Fruit fly (Drosophila melanogaster) whole organism, embryonic: ENCODE data around the gene CG44261.

ENCODE experiments used
- Atf3 ChIP-seq: fragments of 200-800 bp; sonication (Bioruptor generic); optimal IDR thresholded peaks from 3 replicates; lab custom pipeline; 2016; ENCODE audit warnings: missing biosample characterization, missing genetic modification characterization
- CG10565 ChIP-seq: fragments of 200-800 bp; sonication (Bioruptor generic); optimal IDR thresholded peaks from 3 replicates; lab custom pipeline; 2016; ENCODE audit warnings: missing biosample characterization, mild to moderate bottlenecking, missing genetic modification characterization
- CG12071 ChIP-seq: fragments of 200-800 bp; sonication (Bioruptor generic); optimal IDR thresholded peaks from 3 replicates; lab custom pipeline; 2018; ENCODE audit warnings: missing biosample characterization, mild to moderate bottlenecking, missing genetic modification characterization
- CG14860 ChIP-seq: fragments of 200-800 bp; sonication (Bioruptor generic); IDR thresholded peaks from 3 replicates; pipeline ENCODE4 v1.3.6; 2022; ENCODE audit warnings: missing biosample characterization, missing genetic modification characterization; ENCODE audit not compliant: partially characterized antibody
- CG15601 ChIP-seq: fragments of 200-800 bp; sonication (Bioruptor generic); optimal IDR thresholded peaks from 3 replicates; lab custom pipeline; 2019; ENCODE audit warnings: missing biosample characterization, mild to moderate bottlenecking, missing genetic modification characterization, moderate library complexity
- CG1647 ChIP-seq: fragments of 200-800 bp; sonication (Bioruptor generic); optimal IDR thresholded peaks from 3 replicates; lab custom pipeline; 2016; ENCODE audit warnings: missing biosample characterization, missing genetic modification characterization
- CG17361 ChIP-seq: fragments of 200-800 bp; sonication (Bioruptor generic); IDR thresholded peaks from 3 replicates; pipeline ENCODE4 v1.3.6; 2022; ENCODE audit warnings: missing biosample characterization, missing genetic modification characterization
- CG17385 ChIP-seq: fragments of 200-800 bp; sonication (Bioruptor generic); optimal IDR thresholded peaks from 3 replicates; lab custom pipeline; 2018; ENCODE audit warnings: missing biosample characterization, mild to moderate bottlenecking, missing genetic modification characterization
- CG18476 ChIP-seq: fragments of 200-800 bp; sonication (Bioruptor generic); optimal IDR thresholded peaks from 2 replicates; lab custom pipeline; 2016; ENCODE audit warnings: missing biosample characterization, mild to moderate bottlenecking, missing genetic modification characterization
- CG2202 ChIP-seq: fragments of 200-800 bp; sonication (Bioruptor generic); optimal IDR thresholded peaks from 2 replicates; lab custom pipeline; 2018; ENCODE audit warnings: missing biosample characterization, mild to moderate bottlenecking, missing genetic modification characterization
- CG30020 ChIP-seq: fragments of 200-800 bp; optimal IDR thresholded peaks from 2 replicates; lab custom pipeline; 2019; ENCODE audit warnings: missing biosample characterization, mild to moderate bottlenecking, missing genetic modification characterization, moderate library complexity
- CG3065 ChIP-seq: fragments of 200-800 bp; sonication (Bioruptor generic); optimal IDR thresholded peaks from 2 replicates; lab custom pipeline; 2016; ENCODE audit warnings: missing biosample characterization, missing genetic modification characterization
- CG4360 ChIP-seq: fragments of 200-800 bp; sonication (Bioruptor generic); IDR thresholded peaks from 2 replicates; pipeline ENCODE4 v1.3.6; 2022; ENCODE audit warnings: missing biosample characterization, missing genetic modification characterization
- CG5180 ChIP-seq: fragments of 200-800 bp; sonication (Bioruptor generic); optimal IDR thresholded peaks from 3 replicates; lab custom pipeline; 2017; ENCODE audit warnings: missing biosample characterization, missing genetic modification characterization, mild to moderate bottlenecking, moderate library complexity, missing genetic modification reagents
- CG7745 ChIP-seq: fragments of 200-800 bp; sonication (Bioruptor generic); optimal IDR thresholded peaks from 2 replicates; lab custom pipeline; 2018; ENCODE audit warnings: missing biosample characterization, mild to moderate bottlenecking, missing genetic modification characterization, moderate library complexity
- CG8388 ChIP-seq: fragments of 200-800 bp; sonication (Bioruptor generic); optimal IDR thresholded peaks from 2 replicates; lab custom pipeline; 2019; ENCODE audit warnings: missing biosample characterization, mild to moderate bottlenecking, missing genetic modification characterization, moderate library complexity
- CG9609 ChIP-seq: fragments of 200-800 bp; sonication (Bioruptor generic); optimal IDR thresholded peaks from 3 replicates; lab custom pipeline; 2016; ENCODE audit warnings: missing biosample characterization, missing genetic modification characterization
- Dad ChIP-seq: fragments of 200-800 bp; sonication (Bioruptor generic); optimal IDR thresholded peaks from 3 replicates; lab custom pipeline; 2016; ENCODE audit warnings: missing biosample characterization, missing genetic modification characterization
- HLH54F ChIP-seq: fragments of 200-800 bp; sonication (Bioruptor generic); optimal IDR thresholded peaks from 3 replicates; lab custom pipeline; 2016; ENCODE audit warnings: missing biosample characterization, missing genetic modification characterization
- Hmr ChIP-seq: fragments of 200-800 bp; sonication (Bioruptor generic); optimal IDR thresholded peaks from 3 replicates; lab custom pipeline; 2017; ENCODE audit warnings: mild to moderate bottlenecking, missing biosample characterization, missing genetic modification reagents, missing genetic modification characterization
- Lim3 ChIP-seq: fragments of 200-800 bp; sonication (Bioruptor generic); IDR thresholded peaks from 2 replicates; pipeline ENCODE4 v1.3.6; 2022; ENCODE audit warnings: missing biosample characterization, missing genetic modification characterization
- Mes4 ChIP-seq: fragments of 200-800 bp; sonication (Bioruptor generic); optimal IDR thresholded peaks from 2 replicates; lab custom pipeline; 2016; ENCODE audit warnings: missing biosample characterization, missing genetic modification characterization
- NC2β ChIP-seq: fragments of 200-800 bp; sonication (Bioruptor generic); optimal IDR thresholded peaks from 2 replicates; lab custom pipeline; 2016; ENCODE audit warnings: missing biosample characterization, missing genetic modification characterization
- Opbp ChIP-seq: fragments of 200-800 bp; sonication (Bioruptor generic); IDR thresholded peaks from 3 replicates; pipeline ENCODE4 v1.3.6; 2022; ENCODE audit warnings: missing biosample characterization, missing genetic modification characterization; ENCODE audit not compliant: partially characterized antibody
- PHDP ChIP-seq: fragments of 200-800 bp; sonication (Bioruptor generic); optimal IDR thresholded peaks from 3 replicates; lab custom pipeline; 2018; ENCODE audit warnings: missing biosample characterization, mild to moderate bottlenecking, missing genetic modification characterization, moderate library complexity
- Sin3A ChIP-seq: fragments of >200 bp; optimal IDR thresholded peaks from 2 replicates; lab custom pipeline; 2018
- Trl ChIP-seq, 3 experiments: fragments of >200 bp in 2 of 3; fragments of 200-800 bp in 1 of 3; sonication (Bioruptor generic) in 1 of 3; optimal IDR thresholded peaks; 2 replicates in 1 of 3; 3 replicates in 2 of 3; lab custom pipeline; 2016 to 2017; ENCODE audit warnings: missing biosample characterization in 1 of 3, missing genetic modification characterization in 1 of 3
- ac ChIP-seq: fragments of 200-800 bp; sonication (Bioruptor generic); optimal IDR thresholded peaks from 3 replicates; lab custom pipeline; 2017; ENCODE audit warnings: missing biosample characterization, mild to moderate bottlenecking, missing genetic modification characterization
- amos ChIP-seq: fragments of 200-800 bp; sonication (Bioruptor generic); IDR thresholded peaks from 2 replicates; pipeline ENCODE4 v1.3.6; 2022; ENCODE audit warnings: missing biosample characterization, missing genetic modification characterization; ENCODE audit not compliant: partially characterized antibody
- ara ChIP-seq: fragments of 200-800 bp; sonication (Bioruptor generic); IDR thresholded peaks from 2 replicates; pipeline ENCODE4 v1.3.6; 2022; ENCODE audit warnings: missing biosample characterization, missing genetic modification characterization
- cato ChIP-seq: fragments of 200-800 bp; sonication (Bioruptor generic); optimal IDR thresholded peaks from 2 replicates; lab custom pipeline; 2016; ENCODE audit warnings: missing biosample characterization, missing genetic modification characterization, borderline replicate concordance
- chif ChIP-seq, 2 experiments: fragments of 200-800 bp; sonication (Bioruptor generic); optimal IDR thresholded peaks; 3 replicates each; lab custom pipeline; 2016; ENCODE audit warnings: missing biosample characterization in 2 of 2, missing genetic modification characterization in 2 of 2
- chm ChIP-seq: fragments of 200-800 bp; sonication (Bioruptor generic); IDR thresholded peaks from 2 replicates; pipeline ENCODE4 v1.3.6; 2022; ENCODE audit warnings: missing biosample characterization, missing genetic modification characterization
- cwo ChIP-seq: fragments of 200-800 bp; sonication (Bioruptor generic); optimal IDR thresholded peaks from 3 replicates; lab custom pipeline; 2017; ENCODE audit warnings: missing biosample characterization, missing genetic modification characterization, mild to moderate bottlenecking, moderate library complexity, missing genetic modification reagents
- dimm ChIP-seq: fragments of 200-800 bp; sonication (Bioruptor generic); IDR thresholded peaks from 2 replicates; pipeline ENCODE4 v1.3.6; 2022; ENCODE audit warnings: missing biosample characterization, missing genetic modification characterization
- dm ChIP-seq: fragments of 200-800 bp; sonication (Bioruptor generic); optimal IDR thresholded peaks from 3 replicates; lab custom pipeline; 2016; ENCODE audit warnings: missing biosample characterization, missing genetic modification characterization
- exex ChIP-seq: fragments of 200-800 bp; sonication (Bioruptor generic); optimal IDR thresholded peaks from 4 replicates; lab custom pipeline; 2018; ENCODE audit warnings: missing biosample characterization, mild to moderate bottlenecking, missing genetic modification characterization, moderate library complexity
- hth ChIP-seq: fragments of >200 bp; optimal IDR thresholded peaks from 2 replicates; lab custom pipeline; 2017; ENCODE audit warnings: inconsistent platforms
- jigr1 ChIP-seq: fragments of 200-800 bp; sonication (Bioruptor generic); IDR thresholded peaks from 3 replicates; pipeline ENCODE4 v1.3.6; 2022; ENCODE audit warnings: missing biosample characterization, missing genetic modification characterization
- jing ChIP-seq: fragments of 200-800 bp; sonication (Bioruptor generic); optimal IDR thresholded peaks from 2 replicates; lab custom pipeline; 2018; ENCODE audit warnings: missing biosample characterization, mild to moderate bottlenecking, missing genetic modification characterization
- ken ChIP-seq: fragments of 200-800 bp; sonication (Bioruptor generic); IDR thresholded peaks from 3 replicates; pipeline ENCODE4 v1.3.6; 2022; ENCODE audit warnings: missing biosample characterization, missing genetic modification characterization
- luna ChIP-seq: fragments of 200-800 bp; sonication (Bioruptor generic); optimal IDR thresholded peaks from 2 replicates; lab custom pipeline; 2016; ENCODE audit warnings: missing biosample characterization, missing genetic modification characterization
- mam ChIP-seq: fragments of 200-800 bp; sonication (Bioruptor generic); optimal IDR thresholded peaks from 3 replicates; lab custom pipeline; 2016; ENCODE audit warnings: missing biosample characterization, missing genetic modification characterization
- nerfin-1 ChIP-seq: fragments of 200-800 bp; sonication (Bioruptor generic); optimal IDR thresholded peaks from 3 replicates; lab custom pipeline; 2019; ENCODE audit warnings: missing biosample characterization, mild to moderate bottlenecking, missing genetic modification characterization, moderate library complexity
- odd ChIP-seq: fragments of 200-800 bp; sonication (Bioruptor generic); optimal IDR thresholded peaks from 2 replicates; lab custom pipeline; 2017; ENCODE audit warnings: missing biosample characterization, mild to moderate bottlenecking, missing genetic modification characterization
- pfk ChIP-seq: fragments of 200-800 bp; sonication (Bioruptor generic); optimal IDR thresholded peaks from 2 replicates; lab custom pipeline; 2018; ENCODE audit warnings: missing biosample characterization, mild to moderate bottlenecking, missing genetic modification characterization, moderate library complexity
- rib ChIP-seq: fragments of 200-800 bp; sonication (Bioruptor generic); IDR thresholded peaks from 2 replicates; pipeline ENCODE4 v1.3.6; 2022; ENCODE audit warnings: missing biosample characterization, missing genetic modification characterization
- zen ChIP-seq: fragments of 200-800 bp; sonication (Bioruptor generic); optimal IDR thresholded peaks from 3 replicates; lab custom pipeline; 2018; ENCODE audit warnings: missing biosample characterization, mild to moderate bottlenecking, missing genetic modification characterization, moderate library complexity

CG44261 gene

DNA sequence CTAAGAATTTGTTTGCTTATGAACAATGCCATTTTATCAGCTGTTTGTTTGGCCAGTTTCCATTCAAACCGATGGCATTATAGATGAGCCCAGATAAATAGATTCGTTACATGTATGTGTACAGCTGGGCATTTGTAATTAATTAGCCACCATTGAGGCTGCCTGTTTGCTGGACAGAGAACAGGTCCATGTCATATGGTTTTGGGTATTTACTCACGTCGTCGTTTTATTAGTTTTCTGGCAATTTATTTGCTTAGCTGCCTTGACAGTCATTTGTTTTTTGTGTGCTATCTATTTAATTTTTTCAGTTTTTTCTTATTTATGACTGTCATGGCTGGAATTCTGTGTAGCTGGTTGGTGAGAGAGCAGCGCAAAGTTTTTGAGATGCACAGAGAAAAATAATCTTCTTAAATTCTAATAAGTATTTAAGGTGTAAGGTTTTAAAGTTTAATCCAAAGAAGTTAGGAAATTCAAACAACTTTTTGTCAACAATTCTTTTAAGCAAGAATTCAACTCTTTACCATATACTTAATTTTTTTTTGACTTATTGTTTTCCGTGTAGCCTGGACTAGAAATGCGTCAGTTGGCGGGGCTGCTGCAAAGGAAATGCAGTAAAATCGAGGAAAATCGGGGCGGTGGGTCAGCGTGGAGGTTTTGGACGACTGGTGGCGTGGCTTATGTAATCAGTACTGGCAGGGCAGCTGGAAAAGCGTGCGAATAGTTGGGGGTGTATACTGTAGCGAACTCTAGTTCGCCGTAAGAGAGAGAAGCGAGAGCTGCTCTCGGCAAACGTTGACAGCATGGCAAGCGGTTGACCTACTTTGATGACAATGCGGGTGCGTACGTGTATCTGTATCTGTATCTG is 26.8 kb upstream of the CG44261 start (continued):
- TF ChIP-seq CG5180 (GFP tag; lab: Kevin White, UChicago) (peak; percentile 69), CG1647 (peak; percentile 79), Lim3 (GFP tag; lab: Robert Waterston, UW) (peak; percentile 59; the same call in 1 of the 2 replicates), rib (peak; percentile 60; the same call in 1 of the 2 replicates), CG15601 (tag; lab: Kevin White, UChicago) (peak; percentile 69), jing (GFP tag; lab: Kevin White, UChicago) (no peak), CG12071 (GFP tag; lab: Kevin White, UChicago) (peak; percentile 61), CG2202 (tag; lab: Kevin White, UChicago) (peak; percentile 42), jigr1 (GFP tag; lab: Robert Waterston, UW) (peak; percentile 53; the same call in 1 of the 3 replicates), mam (GFP tag; lab: Kevin White, UChicago) (peak; percentile 83), luna (GFP tag; lab: Kevin White, UChicago) (peak; percentile 71), CG8388 (peak; percentile 86), HLH54F (GFP tag; lab: Kevin White, UChicago) (peak; percentile 59), CG18476 (GFP tag; lab: Kevin White, UChicago) (peak; percentile 83), exex (peak; percentile 54), cato (peak; percentile 76), Mes4 (GFP tag; lab: Kevin White, UChicago) (peak; percentile 40), Sin3A (no peak), ac (GFP tag; lab: Kevin White, UChicago) (no peak), odd (GFP tag; lab: Kevin White, UChicago) (peak; percentile 83), zen (tag; lab: Kevin White, UChicago) (peak; percentile 72), pfk (GFP tag; lab: Kevin White, UChicago) (no peak), dimm (GFP tag; lab: Robert Waterston, UW) (peak; percentile 82; the same call in 1 of the 2 replicates), Atf3 (peak; percentile 79), NC2β (GFP tag; lab: Kevin White, UChicago) (peak; percentile 62), Trl (optimal IDR thresholded peaks at IDR 0.05; lab: Kevin White, UChicago) (peak; percentile 39 to 43), Trl (GFP tag; optimal IDR thresholded peaks at IDR 0.05; lab: Kevin White, UChicago) (peak; percentile 78), cwo (GFP tag; lab: Kevin White, UChicago) (peak; percentile 86), Dad (GFP tag; lab: Kevin White, UChicago) (peak; percentile 75), CG10565 (GFP tag; lab: Kevin White, UChicago) (no peak), CG14860 (GFP tag; lab: Robert Waterston, UW) (no peak), CG17385 (GFP tag; lab: Kevin White, UChicago) (peak; percentile 84), CG4360 (peak; percentile 54; the same call in 1 of the 2 replicates), dm (GFP tag; lab: Kevin White, UChicago) (peak; percentile 73), ken (GFP tag; lab: Robert Waterston, UW) (peak; percentile 83), chm (GFP tag; lab: Robert Waterston, UW) (peak; percentile 65; the same call in 1 of the 2 replicates), CG7745 (tag; lab: Kevin White, UChicago) (no peak), hth (no peak), nerfin-1 (tag; lab: Kevin White, UChicago) (peak; percentile 76), CG17361 (GFP tag; lab: Robert Waterston, UW) (peak; percentile 88), CG3065 (GFP tag; lab: Kevin White, UChicago) (no peak), PHDP (peak; percentile 92), CG30020 (tag; lab: Kevin White, UChicago) (no peak), Opbp (no peak), chif (GFP tag; optimal IDR thresholded peaks at IDR 0.05; lab: Kevin White, UChicago) (peak; percentile 78 to 80), amos (no peak), ara (GFP tag; lab: Robert Waterston, UW) (peak; percentile 68), Hmr (GFP tag; lab: Kevin White, UChicago) (peak; percentile 91), CG9609 (peak; percentile 64)
